Worm (Caenorhabditis elegans) whole organism, early embryonic: ENCODE results near the gene mrp-6.
A peak's percentile ranks its signal among the peaks of the same experiment; 100 is the strongest.
"Not testable (repeated sequence)": the region's sequence is repeated elsewhere in the genome, so short reads cannot be mapped to it uniquely, and the experiment has no call there.

ENCODE experiments used
- B0310.2 ChIP-seq: sonication (generic microtip); optimal IDR thresholded peaks from 2 replicates; lab custom pipeline; 2016; ENCODE audit warnings: mild to moderate bottlenecking, missing genetic modification characterization, missing compliant biosample characterization
- F13C5.2 ChIP-seq: sonication (generic microtip); optimal IDR thresholded peaks from 2 replicates; lab custom pipeline; 2017; ENCODE audit warnings: mild to moderate bottlenecking, missing genetic modification characterization, inconsistent platforms, missing compliant biosample characterization
- aly-1 ChIP-seq: sonication (generic microtip); optimal IDR thresholded peaks from 2 replicates; lab custom pipeline; 2016; ENCODE audit warnings: missing genetic modification characterization, missing compliant biosample characterization
- ama-1 ChIP-seq: fragments of 150-350 bp; optimal IDR thresholded peaks from 2 replicates; lab custom pipeline; 2014
- ceh-13 ChIP-seq: fragments of 200-800 bp; sonication (Bioruptor generic); optimal IDR thresholded peaks from 2 replicates; lab custom pipeline; 2018; ENCODE audit warnings: mild to moderate bottlenecking, missing genetic modification characterization, missing compliant biosample characterization
- ceh-36 ChIP-seq: sonication (generic microtip); optimal IDR thresholded peaks from 2 replicates; lab custom pipeline; 2016; ENCODE audit warnings: missing genetic modification characterization, inconsistent platforms, missing compliant biosample characterization
- ets-7 ChIP-seq: sonication (generic microtip); optimal IDR thresholded peaks from 2 replicates; lab custom pipeline; 2016; ENCODE audit warnings: missing genotype, missing genetic modification characterization, missing compliant biosample characterization
- flt-1 ChIP-seq: fragments of 200-800 bp; sonication (Bioruptor generic); IDR thresholded peaks from 2 replicates; pipeline ENCODE4 v1.3.6; 2022; ENCODE audit warnings: missing genetic modification characterization, missing compliant biosample characterization
- hmbx-1 ChIP-seq: sonication (generic microtip); optimal IDR thresholded peaks from 2 replicates; lab custom pipeline; 2016; ENCODE audit warnings: mild to moderate bottlenecking, missing genetic modification characterization, missing compliant biosample characterization
- hmg-4 ChIP-seq: fragments of 200-800 bp; sonication (Bioruptor generic); optimal IDR thresholded peaks from 2 replicates; lab custom pipeline; 2018; ENCODE audit warnings: mild to moderate bottlenecking, missing genetic modification characterization, missing compliant biosample characterization
- hnd-1 ChIP-seq: sonication (generic microtip); optimal IDR thresholded peaks from 2 replicates; lab custom pipeline; 2016; ENCODE audit warnings: missing genetic modification characterization, missing compliant biosample characterization
- pes-1 ChIP-seq: fragments of 200-800 bp; sonication (Bioruptor generic); IDR thresholded peaks from 2 replicates; pipeline ENCODE4 v1.3.6; 2022; ENCODE audit warnings: missing genetic modification reagents, missing genetic modification characterization, missing compliant biosample characterization
- scrt-1 ChIP-seq: fragments of 200-800 bp; sonication (Bioruptor generic); IDR thresholded peaks from 2 replicates; pipeline ENCODE4 v1.3.6; 2022; ENCODE audit warnings: missing genetic modification characterization, missing compliant biosample characterization
- sea-1 ChIP-seq: fragments of 200-800 bp; sonication (Bioruptor generic); conservative IDR thresholded peaks from 2 replicates; pipeline ENCODE4 v1.3.6; 2022; ENCODE audit warnings: missing genetic modification characterization, missing compliant biosample characterization
- tbx-11 ChIP-seq: fragments of 200-800 bp; sonication (Bioruptor generic); IDR thresholded peaks from 2 replicates; pipeline ENCODE4 v1.3.6; 2022; ENCODE audit warnings: missing genetic modification characterization, missing compliant biosample characterization
- tbx-37 ChIP-seq: fragments of 200-800 bp; sonication (Bioruptor generic); conservative IDR thresholded peaks from 2 replicates; pipeline ENCODE4 v1.3.6; 2022; ENCODE audit warnings: missing genetic modification reagents, missing genetic modification characterization, missing compliant biosample characterization
- tra-4 ChIP-seq: sonication (generic microtip); optimal IDR thresholded peaks from 2 replicates; lab custom pipeline; 2017; ENCODE audit warnings: missing genetic modification characterization, missing compliant biosample characterization

Gene mrp-6

ce11 chrX:4214643-4215042 lies 28.1 kb upstream of the mrp-6 start:
- TF ChIP-seq aly-1, result no peak
- no peak for TF ChIP-seq ceh-36 (tag; lab: Kevin White, UChicago)
- peak; percentile 59 for TF ChIP-seq F13C5.2 (tag; lab: Kevin White, UChicago)

- no peak for TF ChIP-seq ceh-13 (GFP tag; lab: Kevin White, UChicago)
- peak; percentile 97 for TF ChIP-seq hmg-4 (GFP tag; lab: Kevin White, UChicago)
- no peak for TF ChIP-seq aly-1
- peak; percentile 63 for TF ChIP-seq tbx-37 (GFP tag; lab: Robert Waterston, UW)
- TF ChIP-seq ets-7 (tag; lab: Kevin White, UChicago), result peak; percentile 61
- no peak for TF ChIP-seq ceh-36 (tag; lab: Kevin White, UChicago)
- peak; percentile 70; the same call in 1 of the 2 replicates for TF ChIP-seq sea-1 (GFP tag; lab: Robert Waterston, UW)
- no peak for TF ChIP-seq B0310.2 (tag; lab: Kevin White, UChicago)
- peak; percentile 81 for TF ChIP-seq pes-1 (GFP tag; lab: Robert Waterston, UW)
- TF ChIP-seq hnd-1 (tag; lab: Kevin White, UChicago), result peak; percentile 37
- TF ChIP-seq hmbx-1 (tag; lab: Kevin White, UChicago), result no peak
- TF ChIP-seq flt-1 (GFP tag; lab: Robert Waterston, UW), result peak; percentile 66
- peak; percentile 97 for TF ChIP-seq F13C5.2 (tag; lab: Kevin White, UChicago)
- TF ChIP-seq ama-1, result no peak
- TF ChIP-seq scrt-1 (GFP tag; lab: Robert Waterston, UW), result peak; percentile 73; the same call in 1 of the 2 replicates
- TF ChIP-seq tbx-11 (GFP tag; lab: Robert Waterston, UW), result peak; percentile 59; the same call in 1 of the 2 replicates
Measured at ce11 chrX:4209131-4209530, 22.6 kb upstream of the mrp-6 start.

ce11 chrX:4208495-4208894 lies 21.9 kb upstream of the mrp-6 start:
- TF ChIP-seq hnd-1 (tag; lab: Kevin White, UChicago), result no peak
- no peak for TF ChIP-seq sea-1 (GFP tag; lab: Robert Waterston, UW)

ce11 chrX:4207385-4207784 lies 20.8 kb upstream of the mrp-6 start, which contains the start of gene F20B6.9:
TSS of gene F20B6.9 (minus strand) at chrX:4207485.
- TF ChIP-seq B0310.2 (tag; lab: Kevin White, UChicago); ceh-13 (GFP tag; lab: Kevin White, UChicago); pes-1 (GFP tag; lab: Robert Waterston, UW): not testable (repeated sequence)

- not testable (repeated sequence) for TF ChIP-seq pes-1 (GFP tag; lab: Robert Waterston, UW); aly-1; ets-7 (tag; lab: Kevin White, UChicago)
Measured at ce11 chrX:4202114-4202513, 15.6 kb upstream of the mrp-6 start, which contains the start of gene F20B6.6. TSS of gene F20B6.6 (minus strand) at chrX:4202214.

- TF ChIP-seq hmg-4 (GFP tag; lab: Kevin White, UChicago); sea-1 (GFP tag; lab: Robert Waterston, UW); tbx-37 (GFP tag; lab: Robert Waterston, UW): not testable (repeated sequence)
Measured at ce11 chrX:4199829-4200228, 13.3 kb upstream of the mrp-6 start, which contains the start of gene F20B6.5. TSS of gene F20B6.5 (minus strand) at chrX:4199929.

ce11 chrX:4196431-4196830 lies 9.9 kb upstream of the mrp-6 start, which contains the start of gene F20B6.4:
TSS of gene F20B6.4 (minus strand) at chrX:4196531.
- TF ChIP-seq tbx-11 (GFP tag; lab: Robert Waterston, UW), result no peak
- TF ChIP-seq ceh-36 (tag; lab: Kevin White, UChicago), result no peak
- TF ChIP-seq F13C5.2 (tag; lab: Kevin White, UChicago), result no peak
- no peak for TF ChIP-seq ets-7 (tag; lab: Kevin White, UChicago)
- no peak for TF ChIP-seq ceh-13 (GFP tag; lab: Kevin White, UChicago)
- no peak for TF ChIP-seq scrt-1 (GFP tag; lab: Robert Waterston, UW)
- TF ChIP-seq aly-1, result no peak
- TF ChIP-seq flt-1 (GFP tag; lab: Robert Waterston, UW), result no peak
- no peak for TF ChIP-seq tbx-37 (GFP tag; lab: Robert Waterston, UW)
- no peak for TF ChIP-seq ama-1
- no peak for TF ChIP-seq tra-4 (tag; lab: Kevin White, UChicago)
- no peak for TF ChIP-seq hmbx-1 (tag; lab: Kevin White, UChicago)
- TF ChIP-seq hmg-4 (GFP tag; lab: Kevin White, UChicago), result no peak
- no peak for TF ChIP-seq B0310.2 (tag; lab: Kevin White, UChicago)
- TF ChIP-seq pes-1 (GFP tag; lab: Robert Waterston, UW), result no peak
- no peak for TF ChIP-seq hnd-1 (tag; lab: Kevin White, UChicago)

- TF ChIP-seq tbx-37 (GFP tag; lab: Robert Waterston, UW) (no peak), F13C5.2 (tag; lab: Kevin White, UChicago) (no peak), flt-1 (GFP tag; lab: Robert Waterston, UW) (no peak), scrt-1 (GFP tag; lab: Robert Waterston, UW) (no peak), hmbx-1 (tag; lab: Kevin White, UChicago) (no peak)
Measured at ce11 chrX:4193080-4193479, 6.5 kb upstream of the mrp-6 start.

ce11 chrX:4192235-4192634 lies 5.7 kb upstream of the mrp-6 start:
- no peak for TF ChIP-seq hmg-4 (GFP tag; lab: Kevin White, UChicago)
- TF ChIP-seq ceh-36 (tag; lab: Kevin White, UChicago), result no peak
- TF ChIP-seq ets-7 (tag; lab: Kevin White, UChicago), result no peak
- no peak for TF ChIP-seq ama-1
